Worm (Caenorhabditis elegans) whole organism, early embryonic: ENCODE measurements around the gene T01B7.5.

Source experiments
- B0310.2 ChIP-seq: sonication (generic microtip); optimal IDR thresholded peaks from 2 replicates; lab custom pipeline; 2016; ENCODE audit warnings: mild to moderate bottlenecking, missing genetic modification characterization, missing compliant biosample characterization
- F13C5.2 ChIP-seq: sonication (generic microtip); optimal IDR thresholded peaks from 2 replicates; lab custom pipeline; 2017; ENCODE audit warnings: mild to moderate bottlenecking, missing genetic modification characterization, inconsistent platforms, missing compliant biosample characterization
- aly-1 ChIP-seq: sonication (generic microtip); optimal IDR thresholded peaks from 2 replicates; lab custom pipeline; 2016; ENCODE audit warnings: missing genetic modification characterization, missing compliant biosample characterization
- ama-1 ChIP-seq: fragments of 150-350 bp; optimal IDR thresholded peaks from 2 replicates; lab custom pipeline; 2014
- ceh-13 ChIP-seq: fragments of 200-800 bp; sonication (Bioruptor generic); optimal IDR thresholded peaks from 2 replicates; lab custom pipeline; 2018; ENCODE audit warnings: mild to moderate bottlenecking, missing genetic modification characterization, missing compliant biosample characterization
- ceh-36 ChIP-seq: sonication (generic microtip); optimal IDR thresholded peaks from 2 replicates; lab custom pipeline; 2016; ENCODE audit warnings: missing genetic modification characterization, inconsistent platforms, missing compliant biosample characterization
- ets-7 ChIP-seq: sonication (generic microtip); optimal IDR thresholded peaks from 2 replicates; lab custom pipeline; 2016; ENCODE audit warnings: missing genotype, missing genetic modification characterization, missing compliant biosample characterization
- flt-1 ChIP-seq: fragments of 200-800 bp; sonication (Bioruptor generic); IDR thresholded peaks from 2 replicates; pipeline ENCODE4 v1.3.6; 2022; ENCODE audit warnings: missing genetic modification characterization, missing compliant biosample characterization
- hmbx-1 ChIP-seq: sonication (generic microtip); optimal IDR thresholded peaks from 2 replicates; lab custom pipeline; 2016; ENCODE audit warnings: mild to moderate bottlenecking, missing genetic modification characterization, missing compliant biosample characterization
- hmg-4 ChIP-seq: fragments of 200-800 bp; sonication (Bioruptor generic); optimal IDR thresholded peaks from 2 replicates; lab custom pipeline; 2018; ENCODE audit warnings: mild to moderate bottlenecking, missing genetic modification characterization, missing compliant biosample characterization
- hnd-1 ChIP-seq: sonication (generic microtip); optimal IDR thresholded peaks from 2 replicates; lab custom pipeline; 2016; ENCODE audit warnings: missing genetic modification characterization, missing compliant biosample characterization
- pes-1 ChIP-seq: fragments of 200-800 bp; sonication (Bioruptor generic); IDR thresholded peaks from 2 replicates; pipeline ENCODE4 v1.3.6; 2022; ENCODE audit warnings: missing genetic modification reagents, missing genetic modification characterization, missing compliant biosample characterization
- scrt-1 ChIP-seq: fragments of 200-800 bp; sonication (Bioruptor generic); IDR thresholded peaks from 2 replicates; pipeline ENCODE4 v1.3.6; 2022; ENCODE audit warnings: missing genetic modification characterization, missing compliant biosample characterization
- sea-1 ChIP-seq: fragments of 200-800 bp; sonication (Bioruptor generic); conservative IDR thresholded peaks from 2 replicates; pipeline ENCODE4 v1.3.6; 2022; ENCODE audit warnings: missing genetic modification characterization, missing compliant biosample characterization
- tbx-11 ChIP-seq: fragments of 200-800 bp; sonication (Bioruptor generic); IDR thresholded peaks from 2 replicates; pipeline ENCODE4 v1.3.6; 2022; ENCODE audit warnings: missing genetic modification characterization, missing compliant biosample characterization
- tbx-37 ChIP-seq: fragments of 200-800 bp; sonication (Bioruptor generic); conservative IDR thresholded peaks from 2 replicates; pipeline ENCODE4 v1.3.6; 2022; ENCODE audit warnings: missing genetic modification reagents, missing genetic modification characterization, missing compliant biosample characterization
- tra-4 ChIP-seq: sonication (generic microtip); optimal IDR thresholded peaks from 2 replicates; lab custom pipeline; 2017; ENCODE audit warnings: missing genetic modification characterization, missing compliant biosample characterization

The T01B7.5 gene

ce11 chrII:8749084-8749483 is 32.5 kb downstream of the T01B7.5 start:
- TF ChIP-seq F13C5.2 (tag; lab: Kevin White, UChicago) (no peak), scrt-1 (GFP tag; lab: Robert Waterston, UW) (no peak), hmbx-1 (tag; lab: Kevin White, UChicago) (no peak), hmg-4 (GFP tag; lab: Kevin White, UChicago) (no peak), ceh-13 (no peak), flt-1 (GFP tag; lab: Robert Waterston, UW) (no peak), hnd-1 (no peak), aly-1 (no peak), pes-1 (no peak), B0310.2 (no peak), sea-1 (GFP tag; lab: Robert Waterston, UW) (no peak), ets-7 (tag; lab: Kevin White, UChicago) (no peak), ama-1 (lab: Kevin White, UChicago) (no peak), tbx-11 (no peak), tbx-37 (GFP tag; lab: Robert Waterston, UW) (no peak)

- TF ChIP-seq ceh-13 (no peak), scrt-1 (GFP tag; lab: Robert Waterston, UW) (no peak), B0310.2 (no peak), tbx-37 (GFP tag; lab: Robert Waterston, UW) (no peak), hmbx-1 (tag; lab: Kevin White, UChicago) (no peak)
Observed at ce11 chrII:8750056-8750455, 33.4 kb downstream of the T01B7.5 start.

- TF ChIP-seq scrt-1 (GFP tag; lab: Robert Waterston, UW) (no peak), aly-1 (no peak), ets-7 (tag; lab: Kevin White, UChicago) (no peak), hnd-1 (no peak), hmg-4 (GFP tag; lab: Kevin White, UChicago) (no peak), flt-1 (GFP tag; lab: Robert Waterston, UW) (no peak), F13C5.2 (tag; lab: Kevin White, UChicago) (no peak), ceh-13 (no peak), pes-1 (no peak), tra-4 (tag; lab: Kevin White, UChicago) (no peak), tbx-37 (GFP tag; lab: Robert Waterston, UW) (no peak), ama-1 (lab: Kevin White, UChicago) (no peak), sea-1 (GFP tag; lab: Robert Waterston, UW) (no peak)
Observed at ce11 chrII:8751042-8751441, 34.4 kb downstream of the T01B7.5 start.

- TF ChIP-seq sea-1 (GFP tag; lab: Robert Waterston, UW) (no peak), tra-4 (tag; lab: Kevin White, UChicago) (no peak), tbx-11 (no peak), ets-7 (tag; lab: Kevin White, UChicago) (no peak), hmg-4 (GFP tag; lab: Kevin White, UChicago) (no peak), B0310.2 (no peak), tbx-37 (GFP tag; lab: Robert Waterston, UW) (no peak), pes-1 (no peak), F13C5.2 (tag; lab: Kevin White, UChicago) (no peak), ceh-13 (no peak), aly-1 (no peak), flt-1 (GFP tag; lab: Robert Waterston, UW) (no peak), ceh-36 (no peak), hmbx-1 (tag; lab: Kevin White, UChicago) (no peak), hnd-1 (no peak), scrt-1 (GFP tag; lab: Robert Waterston, UW) (no peak)
Observed at ce11 chrII:8751686-8752085, 35.1 kb downstream of the T01B7.5 start, which contains the start of gene atf-2. Gene atf-2, plus strand, starts transcription at chrII:8751986.

- TF ChIP-seq F13C5.2 (tag; lab: Kevin White, UChicago) = no peak
- TF ChIP-seq B0310.2 = no peak
- TF ChIP-seq hnd-1 = no peak
- TF ChIP-seq pes-1 = no peak
- no peak for TF ChIP-seq tbx-37 (GFP tag; lab: Robert Waterston, UW)
- TF ChIP-seq ama-1 (lab: Kevin White, UChicago) = no peak
- no peak for TF ChIP-seq flt-1 (GFP tag; lab: Robert Waterston, UW)
- no peak for TF ChIP-seq scrt-1 (GFP tag; lab: Robert Waterston, UW)
- no peak for TF ChIP-seq hmg-4 (GFP tag; lab: Kevin White, UChicago)
- no peak for TF ChIP-seq hmbx-1 (tag; lab: Kevin White, UChicago)
- TF ChIP-seq ets-7 (tag; lab: Kevin White, UChicago) = no peak
- no peak for TF ChIP-seq ceh-36
- TF ChIP-seq sea-1 (GFP tag; lab: Robert Waterston, UW) = no peak
- TF ChIP-seq tbx-11 = no peak
- no peak for TF ChIP-seq aly-1
- no peak for TF ChIP-seq tra-4 (tag; lab: Kevin White, UChicago)
- no peak for TF ChIP-seq ceh-13
Observed at ce11 chrII:8755270-8755669, 38.6 kb downstream of the T01B7.5 start, which contains the start of gene K08F8.7. Gene K08F8.7, minus strand, starts transcription at chrII:8755370.

ce11 chrII:8759493-8759892 is 42.9 kb downstream of the T01B7.5 start, which contains the start of gene fut-1:
Gene fut-1, minus strand, starts transcription at chrII:8759593.
- TF ChIP-seq ets-7 (tag; lab: Kevin White, UChicago) = no peak
- TF ChIP-seq hmbx-1 (tag; lab: Kevin White, UChicago) = no peak
- TF ChIP-seq B0310.2 = no peak
- no peak for TF ChIP-seq aly-1
- no peak for TF ChIP-seq ama-1 (lab: Kevin White, UChicago)
- TF ChIP-seq hmg-4 (GFP tag; lab: Kevin White, UChicago) = no peak
- TF ChIP-seq hnd-1 = no peak
- TF ChIP-seq flt-1 (GFP tag; lab: Robert Waterston, UW) = no peak

- no peak for TF ChIP-seq hmg-4 (GFP tag; lab: Kevin White, UChicago)
- TF ChIP-seq tbx-37 (GFP tag; lab: Robert Waterston, UW) = no peak
- no peak for TF ChIP-seq ama-1 (lab: Kevin White, UChicago)
Observed at ce11 chrII:8761739-8762138, 45.1 kb downstream of the T01B7.5 start.

- TF ChIP-seq tbx-11 (no peak), tra-4 (tag; lab: Kevin White, UChicago) (no peak), B0310.2 (no peak), scrt-1 (GFP tag; lab: Robert Waterston, UW) (no peak), hmbx-1 (tag; lab: Kevin White, UChicago) (no peak)
Observed at ce11 chrII:8763367-8763766, 46.7 kb downstream of the T01B7.5 start.
